Fruit fly (Drosophila melanogaster) whole organism, wandering third instar larva: ENCODE data around the gene CG34404.

ENCODE experiments used
- Abd-B ChIP-seq: fragments of >200 bp; optimal IDR thresholded peaks from 2 replicates; lab custom pipeline; 2017; ENCODE audit warnings: missing biosample characterization, missing genetic modification characterization
- CG9705 ChIP-seq: fragments of 200-800 bp; sonication (Bioruptor generic); optimal IDR thresholded peaks from 2 replicates; lab custom pipeline; 2018; ENCODE audit warnings: missing biosample characterization, mild to moderate bottlenecking, missing genetic modification characterization
- Dfd ChIP-seq: fragments of >200 bp; optimal IDR thresholded peaks from 2 replicates; lab custom pipeline; 2017; ENCODE audit warnings: missing biosample characterization, missing genetic modification characterization
- Dif ChIP-seq: fragments of 200-275, 200-300 bp; sonication (Bioruptor generic); optimal IDR thresholded peaks from 2 replicates; lab custom pipeline; 2018; ENCODE audit warnings: missing biosample characterization, missing genetic modification characterization; ENCODE audit not compliant: partially characterized antibody
- HLH106 ChIP-seq: fragments of 200-800 bp; optimal IDR thresholded peaks from 3 replicates; lab custom pipeline; 2019; ENCODE audit warnings: missing biosample characterization, mild to moderate bottlenecking, missing genetic modification characterization, moderate library complexity
- Hnf4 ChIP-seq: fragments of 200-800 bp; sonication (Bioruptor generic); optimal IDR thresholded peaks from 2 replicates; lab custom pipeline; 2016; ENCODE audit warnings: missing biosample characterization, mild to moderate bottlenecking, missing genetic modification characterization
- Hr78 ChIP-seq: fragments of >200 bp; optimal IDR thresholded peaks from 2 replicates; lab custom pipeline; 2017; ENCODE audit warnings: missing biosample characterization, missing genetic modification characterization
- Hr83 ChIP-seq: fragments of 200-300 bp; sonication (Bioruptor generic); optimal IDR thresholded peaks from 2 replicates; lab custom pipeline; 2016; ENCODE audit warnings: missing biosample characterization, mild to moderate bottlenecking, missing genetic modification characterization, moderate library complexity; ENCODE audit not compliant: poor library complexity, severe bottlenecking
- Jra ChIP-seq: sonication (Bioruptor generic); optimal IDR thresholded peaks from 2 replicates; lab custom pipeline; 2016; ENCODE audit warnings: missing biosample characterization, missing genetic modification characterization
- Mio ChIP-seq: sonication (Bioruptor generic); optimal IDR thresholded peaks from 2 replicates; lab custom pipeline; 2016; ENCODE audit warnings: missing biosample characterization, missing genetic modification characterization
- Myc ChIP-seq: fragments of >200 bp; optimal IDR thresholded peaks from 2 replicates; lab custom pipeline; 2017
- N ChIP-seq: fragments of >200 bp; optimal IDR thresholded peaks from 2 replicates; lab custom pipeline; 2018; ENCODE audit warnings: missing biosample characterization, missing external identifiers, missing genetic modification characterization
- Rel ChIP-seq, 2 experiments: fragments of 200-800 bp; sonication (Bioruptor generic) in 1 of 2; optimal IDR thresholded peaks; 2 replicates in 1 of 2; 3 replicates in 1 of 2; lab custom pipeline; 2016 to 2019; ENCODE audit warnings: mild to moderate bottlenecking in 2 of 2, missing biosample characterization in 2 of 2, missing genetic modification characterization in 2 of 2, moderate library complexity in 1 of 2
- Sp1 ChIP-seq: fragments of 200-800 bp; sonication (Bioruptor generic); optimal IDR thresholded peaks from 3 replicates; lab custom pipeline; 2019; ENCODE audit warnings: missing biosample characterization, mild to moderate bottlenecking, missing genetic modification characterization, moderate library complexity
- Vsx2 ChIP-seq: fragments of 200-300, 225-300 bp; sonication (Bioruptor generic); optimal IDR thresholded peaks from 2 replicates; lab custom pipeline; 2018; ENCODE audit warnings: missing biosample characterization, missing genetic modification characterization; ENCODE audit not compliant: partially characterized antibody
- br ChIP-seq: fragments of 200-800 bp; sonication (Bioruptor generic); optimal IDR thresholded peaks from 2 replicates; lab custom pipeline; 2016; ENCODE audit warnings: missing biosample characterization, missing genetic modification characterization
- brk ChIP-seq: fragments of 200-800 bp; sonication (Bioruptor generic); optimal IDR thresholded peaks from 2 replicates; lab custom pipeline; 2016; ENCODE audit warnings: missing biosample characterization, mild to moderate bottlenecking, missing genetic modification characterization
- dl ChIP-seq, 2 experiments: fragments of 175-275, 200-275 bp in 1 of 2; fragments of 200-275 bp in 1 of 2; sonication (Bioruptor generic); optimal IDR thresholded peaks; lab custom pipeline; 2018; ENCODE audit warnings: mild to moderate bottlenecking in 2 of 2, missing biosample characterization in 2 of 2, missing genetic modification characterization in 2 of 2, moderate library complexity in 2 of 2; ENCODE audit not compliant: partially characterized antibody in 2 of 2, insufficient read depth in 1 of 2
- dmrt93B ChIP-seq: fragments of 200-800 bp; sonication (Bioruptor generic); optimal IDR thresholded peaks from 2 replicates; lab custom pipeline; 2018; ENCODE audit warnings: missing biosample characterization, mild to moderate bottlenecking, missing genetic modification characterization
- dsf ChIP-seq: sonication (Bioruptor generic); optimal IDR thresholded peaks from 2 replicates; lab custom pipeline; 2016; ENCODE audit warnings: missing biosample characterization, missing genetic modification characterization, borderline replicate concordance
- ey ChIP-seq: fragments of 200-800 bp; sonication (Bioruptor generic); optimal IDR thresholded peaks from 2 replicates; lab custom pipeline; 2016; ENCODE audit warnings: missing biosample characterization, missing genetic modification characterization
- foxo ChIP-seq, 2 experiments: fragments of 200-800 bp; sonication (Bioruptor generic); optimal IDR thresholded peaks; 2 replicates in 1 of 2; 3 replicates in 1 of 2; lab custom pipeline; 2016 to 2017; ENCODE audit warnings: missing biosample characterization in 2 of 2, missing genetic modification characterization in 2 of 2
- fru ChIP-seq: fragments of 200-800 bp; sonication (Bioruptor generic); optimal IDR thresholded peaks from 3 replicates; lab custom pipeline; 2016; ENCODE audit warnings: missing biosample characterization, mild to moderate bottlenecking, missing genetic modification characterization
- h ChIP-seq: fragments of 200-800 bp; sonication (Bioruptor generic); optimal IDR thresholded peaks from 3 replicates; lab custom pipeline; 2016; ENCODE audit warnings: missing biosample characterization, mild to moderate bottlenecking, missing genetic modification characterization
- pan ChIP-seq: fragments of >200 bp; optimal IDR thresholded peaks from 2 replicates; lab custom pipeline; 2017
- psq ChIP-seq: fragments of 200-800 bp; sonication (Bioruptor generic); optimal IDR thresholded peaks from 3 replicates; lab custom pipeline; 2017; ENCODE audit warnings: missing biosample characterization, mild to moderate bottlenecking, missing genetic modification characterization, moderate library complexity
- rgr ChIP-seq: fragments of 200-800 bp; sonication (Bioruptor generic); optimal IDR thresholded peaks from 3 replicates; lab custom pipeline; 2016; ENCODE audit warnings: missing biosample characterization, mild to moderate bottlenecking, missing genetic modification characterization
- sage ChIP-seq: fragments of 200-800 bp; sonication (Bioruptor generic); optimal IDR thresholded peaks from 2 replicates; lab custom pipeline; 2016; ENCODE audit warnings: missing biosample characterization, mild to moderate bottlenecking, missing genetic modification characterization

Gene CG34404

dm6 chr3R:15367477-15367876 lies at the start of gene CG34404:
Gene CG34404 (minus strand): TSS chr3R:15367665.
- no peak for TF ChIP-seq Dfd (GFP tag; lab: Kevin White, UChicago)
- TF ChIP-seq pan (lab: Kevin White, UChicago) = no peak
- TF ChIP-seq foxo (GFP tag; optimal IDR thresholded peaks at IDR 0.05; lab: Kevin White, UChicago) = peak in 1 of 2 experiments; percentile 39
- TF ChIP-seq rgr (GFP tag; lab: Kevin White, UChicago) = peak; percentile 8
- TF ChIP-seq N (GFP tag; lab: Kevin White, UChicago) = no peak
- no peak for TF ChIP-seq Hr83 (GFP tag; lab: Kevin White, UChicago)

- TF ChIP-seq N (GFP tag; lab: Kevin White, UChicago) = no peak
- TF ChIP-seq Dfd (GFP tag; lab: Kevin White, UChicago) = peak; percentile 81
Observed at dm6 chr3R:15414936-15415601, 47.6 kb upstream of the CG34404 start.

dm6 chr3R:15410689-15411587 lies 43.5 kb upstream of the CG34404 start:
- TF ChIP-seq Jra (GFP tag; lab: Kevin White, UChicago) (peak; percentile 30), CG9705 (GFP tag; lab: Kevin White, UChicago) (no peak)
- TF ChIP-seq, all 38 proteins: peak for 1

dm6 chr3R:15409772-15410688 lies 42.6 kb upstream of the CG34404 start:
- TF ChIP-seq psq (GFP tag; lab: Kevin White, UChicago) = peak; percentile 24
- TF ChIP-seq foxo (GFP tag; optimal IDR thresholded peaks at IDR 0.05; lab: Kevin White, UChicago) = peak in 1 of 2 experiments; percentile 40
- no peak for TF ChIP-seq br (GFP tag; lab: Kevin White, UChicago)
- peak; percentile 31 for TF ChIP-seq HLH106 (tag; lab: Kevin White, UChicago)

- peak; percentile 34 for TF ChIP-seq h (GFP tag; lab: Kevin White, UChicago)
- TF ChIP-seq Mio (GFP tag; lab: Kevin White, UChicago) = no peak
- peak in 1 of 2 experiments; percentile 29 for TF ChIP-seq foxo (GFP tag; optimal IDR thresholded peaks at IDR 0.05; lab: Kevin White, UChicago)
- no peak for TF ChIP-seq psq (GFP tag; lab: Kevin White, UChicago)
- TF ChIP-seq dsf = no peak
- TF ChIP-seq Rel (GFP tag; optimal IDR thresholded peaks at IDR 0.05; lab: Kevin White, UChicago) = no peak
- TF ChIP-seq Rel (tag; optimal IDR thresholded peaks at IDR 0.05; lab: Kevin White, UChicago) = no peak
- no peak for TF ChIP-seq Hr78 (GFP tag; lab: Kevin White, UChicago)
- peak; percentile 1 for TF ChIP-seq brk (GFP tag; lab: Kevin White, UChicago)
- TF ChIP-seq HLH106 (tag; lab: Kevin White, UChicago) = peak; percentile 1
- no peak for TF ChIP-seq Vsx2
- peak; percentile 16 for TF ChIP-seq ey (GFP tag; lab: Kevin White, UChicago)
- TF ChIP-seq Hr83 (GFP tag; lab: Kevin White, UChicago) = peak; percentile 34
- TF ChIP-seq fru = peak; percentile 27
- no peak for TF ChIP-seq Myc (lab: Kevin White, UChicago)
- TF ChIP-seq dmrt93B = no peak
- TF ChIP-seq Jra (GFP tag; lab: Kevin White, UChicago) = peak; percentile 10
Observed at dm6 chr3R:15409110-15409771, 41.8 kb upstream of the CG34404 start.

- TF ChIP-seq br (GFP tag; lab: Kevin White, UChicago) (peak; percentile 29), fru (peak; percentile 41), h (GFP tag; lab: Kevin White, UChicago) (peak; percentile 64), Jra (GFP tag; lab: Kevin White, UChicago) (no peak), psq (GFP tag; lab: Kevin White, UChicago) (peak; percentile 53), Dif (GFP tag; lab: Kevin White, UChicago) (no peak), Myc (lab: Kevin White, UChicago) (peak; percentile 13), rgr (GFP tag; lab: Kevin White, UChicago) (peak; percentile 2), Hr83 (GFP tag; lab: Kevin White, UChicago) (peak; percentile 21), Dfd (GFP tag; lab: Kevin White, UChicago) (no peak), ey (GFP tag; lab: Kevin White, UChicago) (no peak), dl (GFP tag; optimal IDR thresholded peaks at IDR 0.05; lab: Kevin White, UChicago; ENCODE audit: insufficient read depth in 1 of 2, partially characterized antibody in 2 of 2) (no peak), Mio (GFP tag; lab: Kevin White, UChicago) (no peak), Abd-B (GFP tag; lab: Kevin White, UChicago) (no peak), Hr78 (GFP tag; lab: Kevin White, UChicago) (no peak), sage (no peak), Hnf4 (GFP tag; lab: Kevin White, UChicago) (peak; percentile 59), dsf (no peak), Sp1 (peak; percentile 17)
Observed at dm6 chr3R:15408131-15408731, 40.8 kb upstream of the CG34404 start, which contains the start of gene Atx2. Gene Atx2 (plus strand): TSS chr3R:15408423.
